Fruit fly (Drosophila melanogaster): ENCODE data around the gene TP53INP.

- no peak for TF ChIP-seq CG11617 (GFP tag; optimal IDR thresholded peaks at IDR 0.05)
- TF ChIP-seq Mnt (GFP tag; optimal IDR thresholded peaks at IDR 0.05), result peak; percentile 39
- TF ChIP-seq CG7101 (tag; optimal IDR thresholded peaks at IDR 0.05), result peak; percentile 4
- peak; percentile 100 for TF ChIP-seq kay (GFP tag; ENCODE audit: borderline replicate concordance)
- TF ChIP-seq cic (GFP tag; optimal IDR thresholded peaks at IDR 0.05), result peak; percentile 93
- no peak for TF ChIP-seq cnc (optimal IDR thresholded peaks at IDR 0.05)
- TF ChIP-seq ovo (GFP tag; optimal IDR thresholded peaks at IDR 0.05), result peak; percentile 66
- peak; percentile 37 for TF ChIP-seq tj (GFP tag; optimal IDR thresholded peaks at IDR 0.05)
- TF ChIP-seq Hr96 (GFP tag; optimal IDR thresholded peaks at IDR 0.05), result no peak
Observed at dm6 chr3L:4413800-4414446, 7.2 kb downstream of the TP53INP start.
